Worm (Caenorhabditis elegans) whole organism, L2 larva: ENCODE data around the gene cubn-1.

Source experiments
- aly-2 ChIP-seq: fragments of 150-350 bp; optimal IDR thresholded peaks from 2 replicates; lab custom pipeline; 2014; ENCODE audit warnings: missing biosample characterization, missing genetic modification characterization
- elt-1 ChIP-seq: fragments of 150-350 bp; optimal IDR thresholded peaks from 2 replicates; lab custom pipeline; 2014; ENCODE audit warnings: missing biosample characterization, missing genetic modification characterization
- mab-5 ChIP-seq: fragments of 150-350 bp; optimal IDR thresholded peaks from 2 replicates; lab custom pipeline; 2014; ENCODE audit warnings: missing biosample characterization, missing genetic modification characterization
- nhr-12 ChIP-seq: fragments of 150-350 bp; optimal IDR thresholded peaks from 2 replicates; lab custom pipeline; 2014; ENCODE audit warnings: missing biosample characterization, missing genetic modification characterization
- nhr-237 ChIP-seq: fragments of 150-350 bp; optimal IDR thresholded peaks from 2 replicates; lab custom pipeline; 2014; ENCODE audit warnings: missing biosample characterization, missing genetic modification characterization
- snpc-4 ChIP-seq: fragments of 150-350 bp; optimal IDR thresholded peaks from 2 replicates; lab custom pipeline; 2014; ENCODE audit warnings: missing biosample characterization, missing genetic modification characterization

DNA sequence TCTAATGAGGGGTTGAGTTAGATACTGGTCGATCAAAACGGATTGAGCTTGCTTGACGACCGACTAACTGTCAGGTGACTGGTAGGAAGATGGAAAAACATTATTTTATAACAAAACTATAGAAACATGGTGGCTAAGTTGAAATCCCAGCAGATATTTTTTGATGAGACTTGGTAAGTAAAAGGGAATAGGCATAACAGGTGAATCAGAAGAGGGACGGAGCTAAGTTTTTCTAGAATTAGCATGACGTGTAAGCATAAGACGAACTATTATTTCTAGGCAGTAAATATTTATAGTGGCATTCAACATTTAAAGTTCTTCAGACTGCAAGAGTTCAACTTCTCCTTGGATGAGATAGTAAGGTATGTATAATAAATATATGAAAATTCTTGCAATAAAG, 33.4 kb downstream of the cubn-1 start, which contains the start of gene F56H9.8:
- TF ChIP-seq nhr-12 (no peak), mab-5 (tag; lab: Kevin White, UChicago) (no peak), aly-2 (tag; lab: Kevin White, UChicago) (no peak), snpc-4 (tag; lab: Kevin White, UChicago) (no peak), elt-1 (tag; lab: Kevin White, UChicago) (no peak), nhr-237 (no peak)
